Fruit fly (Drosophila melanogaster) whole organism, embryonic: ENCODE results near the gene Hasp.
A peak's percentile ranks its signal among the peaks of the same experiment; 100 is the strongest.

ENCODE experiments used
- Ada2b ChIP-seq: fragments of 200-800 bp; sonication (Bioruptor generic); IDR thresholded peaks from 2 replicates; pipeline ENCODE4 v1.3.6; 2022; ENCODE audit warnings: missing biosample characterization, missing genetic modification characterization
- Atf6 ChIP-seq: fragments of 200-800 bp; sonication (Bioruptor generic); IDR thresholded peaks from 2 replicates; pipeline ENCODE4 v1.3.6; 2022; ENCODE audit warnings: missing biosample characterization, missing genetic modification characterization
- Awh ChIP-seq: fragments of 200-800 bp; sonication (Bioruptor generic); IDR thresholded peaks from 2 replicates; pipeline ENCODE4, ENCODE4 v1.3.6; 2022; ENCODE audit warnings: missing biosample characterization, missing genetic modification characterization
- Bdp1 ChIP-seq: fragments of 200-800 bp; sonication (Bioruptor generic); optimal IDR thresholded peaks from 3 replicates; lab custom pipeline; 2016; ENCODE audit warnings: missing biosample characterization, missing genetic modification characterization
- CG10274 ChIP-seq: fragments of 200-800 bp; sonication (Bioruptor generic); optimal IDR thresholded peaks from 3 replicates; lab custom pipeline; 2017; ENCODE audit warnings: missing biosample characterization, mild to moderate bottlenecking, missing genetic modification characterization
- CG10959 ChIP-seq: fragments of 200-800 bp; sonication (Bioruptor generic); IDR thresholded peaks from 2 replicates; pipeline ENCODE4 v1.3.6; 2022; ENCODE audit warnings: missing biosample characterization, missing genetic modification characterization
- CG15011 ChIP-seq: fragments of 200-800 bp; sonication (Bioruptor generic); optimal IDR thresholded peaks from 3 replicates; lab custom pipeline; 2018; ENCODE audit warnings: missing biosample characterization, mild to moderate bottlenecking, missing genetic modification characterization
- CG15073 ChIP-seq: fragments of 200-800 bp; sonication (Bioruptor generic); optimal IDR thresholded peaks from 2 replicates; lab custom pipeline; 2016; ENCODE audit warnings: missing biosample characterization, missing genetic modification characterization
- CG17385 ChIP-seq: fragments of 200-800 bp; sonication (Bioruptor generic); optimal IDR thresholded peaks from 3 replicates; lab custom pipeline; 2018; ENCODE audit warnings: missing biosample characterization, mild to moderate bottlenecking, missing genetic modification characterization
- CG17912 ChIP-seq: fragments of 200-800 bp; sonication (Bioruptor generic); optimal IDR thresholded peaks from 2 replicates; lab custom pipeline; 2018; ENCODE audit warnings: missing biosample characterization, mild to moderate bottlenecking, missing genetic modification characterization
- CG1832 ChIP-seq: fragments of 200-800 bp; sonication (Bioruptor generic); optimal IDR thresholded peaks from 2 replicates; lab custom pipeline; 2017; ENCODE audit warnings: missing biosample characterization, mild to moderate bottlenecking, missing genetic modification characterization, inconsistent platforms
- CG18619 ChIP-seq: fragments of 200-800 bp; sonication (Bioruptor generic); optimal IDR thresholded peaks from 3 replicates; lab custom pipeline; 2017; ENCODE audit warnings: missing biosample characterization, mild to moderate bottlenecking, missing genetic modification characterization
- CG2889 ChIP-seq: fragments of 200-800 bp; sonication (Bioruptor generic); IDR thresholded peaks from 3 replicates; pipeline ENCODE4 v1.3.6; 2022; ENCODE audit warnings: missing biosample characterization, missing genetic modification characterization
- CG32772 ChIP-seq: fragments of 200-800 bp; sonication (Bioruptor generic); IDR thresholded peaks from 2 replicates; pipeline ENCODE4 v1.3.6; 2022; ENCODE audit warnings: missing biosample characterization, missing genetic modification characterization
- CG34422 ChIP-seq: fragments of 200-800 bp; sonication (Bioruptor generic); IDR thresholded peaks from 3 replicates; pipeline ENCODE4 v1.3.6; 2022; ENCODE audit warnings: missing biosample characterization, missing genetic modification characterization
- CG4617 ChIP-seq: fragments of 200-800 bp; sonication (Bioruptor generic); optimal IDR thresholded peaks from 3 replicates; lab custom pipeline; 2016; ENCODE audit warnings: missing biosample characterization, missing genetic modification characterization, borderline replicate concordance
- CG4854 ChIP-seq: fragments of 200-800 bp; sonication (Bioruptor generic); optimal IDR thresholded peaks from 2 replicates; lab custom pipeline; 2016; ENCODE audit warnings: missing biosample characterization, missing genetic modification characterization, inconsistent platforms
- CG5245 ChIP-seq: fragments of 200-800 bp; sonication (Bioruptor generic); optimal IDR thresholded peaks from 3 replicates; lab custom pipeline; 2016; ENCODE audit warnings: missing biosample characterization, missing genetic modification characterization
- CG6765 ChIP-seq: fragments of 200-800 bp; sonication (Bioruptor generic); optimal IDR thresholded peaks from 3 replicates; lab custom pipeline; 2017; ENCODE audit warnings: missing biosample characterization, mild to moderate bottlenecking, missing genetic modification characterization
- CG7271 ChIP-seq: fragments of 200-800 bp; sonication (Bioruptor generic); optimal IDR thresholded peaks from 2 replicates; lab custom pipeline; 2018; ENCODE audit warnings: missing biosample characterization, mild to moderate bottlenecking, missing genetic modification characterization, moderate library complexity
- CG8290 ChIP-seq, 3 experiments: fragments of 200-800 bp; sonication (Bioruptor generic); optimal IDR thresholded peaks; 2 replicates each; lab custom pipeline; 2016 to 2019; ENCODE audit warnings: missing biosample characterization in 3 of 3, missing genetic modification characterization in 3 of 3, mild to moderate bottlenecking in 2 of 3, moderate library complexity in 1 of 3
- CoRest ChIP-seq: fragments of 200-800 bp; sonication (Bioruptor generic); optimal IDR thresholded peaks from 3 replicates; lab custom pipeline; 2018; ENCODE audit warnings: missing biosample characterization, mild to moderate bottlenecking, missing genetic modification characterization, moderate library complexity
- E2f2 ChIP-seq: fragments of 200-800 bp; sonication (Bioruptor generic); IDR thresholded peaks from 2 replicates; pipeline ENCODE4 v1.3.6; 2022; ENCODE audit warnings: missing biosample characterization, missing genetic modification characterization
- Ets65A ChIP-seq: fragments of 200-800 bp; sonication (Bioruptor generic); peaks from one replicate; lab custom pipeline; 2016; ENCODE audit warnings: missing biosample characterization, missing genetic modification characterization
- Hand ChIP-seq: fragments of 200-800 bp; sonication (Bioruptor generic); optimal IDR thresholded peaks from 2 replicates; lab custom pipeline; 2017; ENCODE audit warnings: mild to moderate bottlenecking, missing biosample characterization, missing genetic modification reagents, missing genetic modification characterization
- Hr39 ChIP-seq: fragments of >200 bp; optimal IDR thresholded peaks from 2 replicates; lab custom pipeline; 2017
- Mad ChIP-seq: fragments of 200-800 bp; sonication (Bioruptor generic); optimal IDR thresholded peaks from 2 replicates; lab custom pipeline; 2016; ENCODE audit warnings: missing biosample characterization, missing genetic modification characterization
- Meics ChIP-seq: fragments of 200-800 bp; sonication (Bioruptor generic); optimal IDR thresholded peaks from 2 replicates; lab custom pipeline; 2017; ENCODE audit warnings: missing biosample characterization, mild to moderate bottlenecking, missing genetic modification characterization
- Mes4 ChIP-seq: fragments of 200-800 bp; sonication (Bioruptor generic); optimal IDR thresholded peaks from 2 replicates; lab custom pipeline; 2016; ENCODE audit warnings: missing biosample characterization, missing genetic modification characterization
- NC2β ChIP-seq: fragments of 200-800 bp; sonication (Bioruptor generic); optimal IDR thresholded peaks from 2 replicates; lab custom pipeline; 2016; ENCODE audit warnings: missing biosample characterization, missing genetic modification characterization
- Oaz ChIP-seq: fragments of 200-800 bp; sonication (Bioruptor generic); IDR thresholded peaks from 2 replicates; pipeline ENCODE4 v1.3.6; 2022; ENCODE audit warnings: missing biosample characterization, missing genetic modification characterization
- Ssrp ChIP-seq: fragments of 200-800 bp; sonication (Bioruptor generic); optimal IDR thresholded peaks from 2 replicates; lab custom pipeline; 2018; ENCODE audit warnings: missing biosample characterization, mild to moderate bottlenecking, missing genetic modification characterization, moderate library complexity
- Vsx1 ChIP-seq: fragments of 200-800 bp; sonication (Bioruptor generic); optimal IDR thresholded peaks from 2 replicates; lab custom pipeline; 2017; ENCODE audit warnings: missing biosample characterization, mild to moderate bottlenecking, missing genetic modification characterization, missing genetic modification reagents
- abd-A ChIP-seq: fragments of 200-800 bp; sonication (Bioruptor generic); optimal IDR thresholded peaks from 3 replicates; lab custom pipeline; 2019; ENCODE audit warnings: missing biosample characterization, mild to moderate bottlenecking, missing genetic modification characterization, moderate library complexity
- ap ChIP-seq: fragments of 200-800 bp; sonication (Bioruptor generic); IDR thresholded peaks from 2 replicates; pipeline ENCODE4 v1.3.6; 2022; ENCODE audit warnings: missing biosample characterization, missing genetic modification characterization
- bowl ChIP-seq: fragments of 200-800 bp; sonication (Bioruptor generic); IDR thresholded peaks from 2 replicates; pipeline ENCODE4 v1.3.6; 2022; ENCODE audit warnings: missing biosample characterization, missing genetic modification characterization
- btn ChIP-seq: fragments of 200-800 bp; sonication (Bioruptor generic); optimal IDR thresholded peaks from 2 replicates; lab custom pipeline; 2016; ENCODE audit warnings: missing biosample characterization, missing genetic modification characterization
- croc ChIP-seq: fragments of 200-800 bp; sonication (Bioruptor generic); conservative IDR thresholded peaks from 3 replicates; pipeline ENCODE4 v1.3.6; 2022; ENCODE audit warnings: missing biosample characterization, missing genetic modification characterization
- emc ChIP-seq: fragments of 200-800 bp; sonication (Bioruptor generic); optimal IDR thresholded peaks from 2 replicates; lab custom pipeline; 2016; ENCODE audit warnings: missing biosample characterization, missing genetic modification characterization
- fru ChIP-seq: fragments of >200 bp; optimal IDR thresholded peaks from 2 replicates; lab custom pipeline; 2017
- gfzf ChIP-seq: fragments of 200-800 bp; sonication (Bioruptor generic); optimal IDR thresholded peaks from 2 replicates; lab custom pipeline; 2016; ENCODE audit warnings: missing biosample characterization, mild to moderate bottlenecking, missing genetic modification characterization, moderate library complexity
- h ChIP-seq: fragments of >200 bp; optimal IDR thresholded peaks from 2 replicates; lab custom pipeline; 2017
- ham ChIP-seq: fragments of 200-800 bp; sonication (Bioruptor generic); IDR thresholded peaks from 2 replicates; pipeline ENCODE4 v1.3.6; 2022; ENCODE audit warnings: missing biosample characterization, missing genetic modification characterization
- her ChIP-seq: fragments of 200-800 bp; sonication (Bioruptor generic); optimal IDR thresholded peaks from 2 replicates; lab custom pipeline; 2016; ENCODE audit warnings: missing biosample characterization, missing genetic modification characterization
- kah ChIP-seq: fragments of 200-800 bp; sonication (Bioruptor generic); optimal IDR thresholded peaks from 2 replicates; lab custom pipeline; 2018; ENCODE audit warnings: missing biosample characterization, mild to moderate bottlenecking, missing genetic modification characterization
- lab ChIP-seq: fragments of 200-800 bp; sonication (Bioruptor generic); optimal IDR thresholded peaks from 3 replicates; lab custom pipeline; 2017; ENCODE audit warnings: missing biosample characterization, missing genetic modification characterization, mild to moderate bottlenecking, moderate library complexity, missing genetic modification reagents
- lmd ChIP-seq: fragments of 200-800 bp; sonication (Bioruptor generic); IDR thresholded peaks from 2 replicates; pipeline ENCODE4 v1.3.6; 2022; ENCODE audit warnings: missing biosample characterization, missing genetic modification characterization
- mam ChIP-seq: fragments of 200-800 bp; sonication (Bioruptor generic); optimal IDR thresholded peaks from 3 replicates; lab custom pipeline; 2016; ENCODE audit warnings: missing biosample characterization, missing genetic modification characterization
- pfk ChIP-seq: fragments of 200-800 bp; sonication (Bioruptor generic); optimal IDR thresholded peaks from 2 replicates; lab custom pipeline; 2018; ENCODE audit warnings: missing biosample characterization, mild to moderate bottlenecking, missing genetic modification characterization, moderate library complexity
- schlank ChIP-seq: fragments of 200-800 bp; sonication (Bioruptor generic); optimal IDR thresholded peaks from 2 replicates; lab custom pipeline; 2018; ENCODE audit warnings: missing biosample characterization, mild to moderate bottlenecking, missing genetic modification characterization
- sim ChIP-seq: fragments of 200-800 bp; sonication (Bioruptor generic); IDR thresholded peaks from 2 replicates; pipeline ENCODE4 v1.3.6; 2022; ENCODE audit warnings: missing biosample characterization, missing genetic modification characterization
- tio ChIP-seq: fragments of 200-800 bp; sonication (Bioruptor generic); optimal IDR thresholded peaks from 2 replicates; lab custom pipeline; 2017; ENCODE audit warnings: missing biosample characterization, missing genetic modification characterization, inconsistent platforms
- tup ChIP-seq: fragments of 200-800 bp; sonication (Bioruptor generic); optimal IDR thresholded peaks from 2 replicates; lab custom pipeline; 2016; ENCODE audit warnings: missing biosample characterization, mild to moderate bottlenecking, missing genetic modification characterization, moderate library complexity

Hasp gene

dm6 chr2L:19542268-19542773, 25.3 kb upstream of the Hasp start (continued):
- TF ChIP-seq her (GFP tag; lab: Kevin White, UChicago) (no peak), schlank (tag; lab: Kevin White, UChicago) (no peak), kah (no peak), Mes4 (GFP tag; lab: Kevin White, UChicago) (no peak), Hr39 (lab: Kevin White, UChicago) (no peak), Meics (GFP tag; lab: Kevin White, UChicago) (no peak), pfk (GFP tag; lab: Kevin White, UChicago) (no peak), NC2β (GFP tag; lab: Kevin White, UChicago) (no peak), CG1832 (GFP tag; lab: Kevin White, UChicago) (no peak), Bdp1 (no peak), Mad (no peak), emc (GFP tag; lab: Kevin White, UChicago) (no peak), tio (GFP tag; lab: Kevin White, UChicago) (no peak), abd-A (tag; lab: Kevin White, UChicago) (peak; percentile 84), Awh (GFP tag; lab: Robert Waterston, UW) (no peak), lmd (no peak), croc (no peak), CG2889 (GFP tag; lab: Robert Waterston, UW) (no peak), Ets65A (GFP tag; lab: Kevin White, UChicago) (no peak), lab (GFP tag; lab: Kevin White, UChicago) (no peak), CG15011 (GFP tag; lab: Kevin White, UChicago) (no peak), h (lab: Kevin White, UChicago) (no peak), ham (GFP tag; lab: Robert Waterston, UW) (no peak), fru (lab: Kevin White, UChicago) (no peak), CG8290 (GFP tag; optimal IDR thresholded peaks at IDR 0.05; lab: Kevin White, UChicago) (no peak), CG8290 (tag; optimal IDR thresholded peaks at IDR 0.05; lab: Kevin White, UChicago) (peak in 1 of 2 experiments; percentile 48), btn (GFP tag; lab: Kevin White, UChicago) (no peak), sim (no peak), E2f2 (peak; percentile 67), CG32772 (GFP tag; lab: Robert Waterston, UW) (no peak), mam (GFP tag; lab: Kevin White, UChicago) (no peak), Hand (no peak), CG10274 (GFP tag; lab: Kevin White, UChicago) (no peak), CG10959 (GFP tag; lab: Robert Waterston, UW) (no peak), CG17385 (GFP tag; lab: Kevin White, UChicago) (no peak), Ssrp (no peak), bowl (no peak), CG34422 (GFP tag; lab: Robert Waterston, UW) (peak; percentile 13; the same call in 1 of the 3 replicates), CG18619 (GFP tag; lab: Kevin White, UChicago) (no peak), CG4617 (peak; percentile 2), CG7271 (tag; lab: Kevin White, UChicago) (no peak), gfzf (GFP tag; lab: Kevin White, UChicago) (peak; percentile 45), CG6765 (no peak), tup (GFP tag; lab: Kevin White, UChicago) (no peak), CG17912 (no peak), Oaz (no peak), CG5245 (no peak), Atf6 (no peak), Ada2b (GFP tag; lab: Robert Waterston, UW) (no peak), CoRest (peak; percentile 34), CG4854 (GFP tag; lab: Kevin White, UChicago) (no peak), CG15073 (no peak), ap (GFP tag; lab: Robert Waterston, UW) (no peak), Vsx1 (GFP tag; lab: Kevin White, UChicago) (no peak)
